Worm (Caenorhabditis elegans) whole organism, L3 larva: ENCODE data around the gene arx-3.

Source experiments
- R02D3.7 ChIP-seq: fragments of 150-350 bp; optimal IDR thresholded peaks from 2 replicates; lab custom pipeline; 2014; ENCODE audit warnings: missing biosample characterization, missing genetic modification characterization
- ZK546.5 ChIP-seq: sonication (generic microtip); optimal IDR thresholded peaks from 2 replicates; lab custom pipeline; 2017; ENCODE audit warnings: missing biosample characterization, missing genetic modification characterization
- aly-2 ChIP-seq: fragments of 150-350 bp; optimal IDR thresholded peaks from 2 replicates; lab custom pipeline; 2014; ENCODE audit warnings: missing biosample characterization, missing genetic modification characterization
- ama-1 ChIP-seq: fragments of 150-350 bp; optimal IDR thresholded peaks from 2 replicates; lab custom pipeline; 2018
- ceh-28 ChIP-seq: fragments of 150-350 bp; optimal IDR thresholded peaks from 2 replicates; lab custom pipeline; 2014; ENCODE audit warnings: missing biosample characterization, missing genetic modification reagents, missing genetic modification characterization
- ceh-82 ChIP-seq: fragments of 150-350 bp; optimal IDR thresholded peaks from 2 replicates; lab custom pipeline; 2014; ENCODE audit warnings: missing biosample characterization, missing genetic modification characterization
- ceh-9 ChIP-seq: sonication (generic microtip); optimal IDR thresholded peaks from 2 replicates; lab custom pipeline; 2018; ENCODE audit warnings: missing biosample characterization, missing genetic modification characterization
- daf-12 ChIP-seq: fragments of 150-350 bp; optimal IDR thresholded peaks from 2 replicates; lab custom pipeline; 2014; ENCODE audit warnings: missing biosample characterization, missing genetic modification reagents, missing genetic modification characterization
- egl-27 ChIP-seq: sonication (generic microtip); optimal IDR thresholded peaks from 4 replicates; lab custom pipeline; 2017; ENCODE audit warnings: missing biosample characterization, missing genetic modification reagents, missing genetic modification characterization
- egl-5 ChIP-seq: fragments of 150-350 bp; optimal IDR thresholded peaks from 2 replicates; lab custom pipeline; 2017; ENCODE audit warnings: missing biosample characterization, missing genetic modification reagents, missing genetic modification characterization, inconsistent platforms
- elt-2 ChIP-seq: sonication (generic microtip); optimal IDR thresholded peaks from 2 replicates; lab custom pipeline; 2016; ENCODE audit warnings: missing genetic modification reagents, mild to moderate bottlenecking, missing genetic modification characterization, missing compliant biosample characterization
- elt-3 ChIP-seq, 3 experiments: fragments of 150-350 bp in 1 of 3; sonication (generic microtip) in 2 of 3; optimal IDR thresholded peaks; 2 replicates in 2 of 3; 4 replicates in 1 of 3; lab custom pipeline; 2014 to 2017; ENCODE audit warnings: missing biosample characterization in 3 of 3, missing genetic modification characterization in 3 of 3
- eor-1 ChIP-seq, 2 experiments: fragments of 150-350 bp; optimal IDR thresholded peaks; 2 replicates each; lab custom pipeline; 2014 to 2018; ENCODE audit warnings: missing biosample characterization in 2 of 2, missing genetic modification characterization in 2 of 2
- fkh-10 ChIP-seq: sonication (generic microtip); optimal IDR thresholded peaks from 2 replicates; lab custom pipeline; 2017; ENCODE audit warnings: missing biosample characterization, missing genetic modification reagents, missing genetic modification characterization
- fkh-2 ChIP-seq: fragments of 150-350 bp; optimal IDR thresholded peaks from 2 replicates; lab custom pipeline; 2014; ENCODE audit warnings: missing biosample characterization, missing genetic modification reagents, missing genetic modification characterization
- hmg-11 ChIP-seq: sonication (generic microtip); optimal IDR thresholded peaks from 2 replicates; lab custom pipeline; 2016; ENCODE audit warnings: missing genetic modification characterization, missing compliant biosample characterization
- jun-1 ChIP-seq: fragments of 150-350 bp; optimal IDR thresholded peaks from 2 replicates; lab custom pipeline; 2014; ENCODE audit warnings: missing biosample characterization, missing genetic modification reagents, missing genetic modification characterization
- lin-15B ChIP-seq: fragments of 150-350 bp; optimal IDR thresholded peaks from 2 replicates; lab custom pipeline; 2014; ENCODE audit warnings: missing biosample characterization, missing genetic modification characterization
- lin-39 ChIP-seq: fragments of 150-350 bp; optimal IDR thresholded peaks from 2 replicates; lab custom pipeline; 2018; ENCODE audit warnings: missing biosample characterization, missing genetic modification reagents, missing genetic modification characterization
- lsy-12 ChIP-seq: sonication (generic microtip); optimal IDR thresholded peaks from 2 replicates; lab custom pipeline; 2016; ENCODE audit warnings: mild to moderate bottlenecking, missing genetic modification characterization, missing compliant biosample characterization
- mdl-1 ChIP-seq: fragments of 150-350 bp; optimal IDR thresholded peaks from 2 replicates; lab custom pipeline; 2014; ENCODE audit warnings: missing biosample characterization, missing genetic modification characterization
- nfya-1 ChIP-seq: sonication (generic microtip); optimal IDR thresholded peaks from 2 replicates; lab custom pipeline; 2017; ENCODE audit warnings: missing genetic modification characterization, mild to moderate bottlenecking, missing compliant biosample characterization, antibody characterized with exemption, moderate library complexity; ENCODE audit not compliant: insufficient read depth
- nhr-11 ChIP-seq: fragments of 150-350 bp; optimal IDR thresholded peaks from 2 replicates; lab custom pipeline; 2014; ENCODE audit warnings: missing biosample characterization, missing genetic modification characterization
- nhr-12 ChIP-seq: fragments of 150-350 bp; optimal IDR thresholded peaks from 2 replicates; lab custom pipeline; 2014; ENCODE audit warnings: missing biosample characterization, missing genetic modification characterization
- nhr-23 ChIP-seq: fragments of 150-350 bp; optimal IDR thresholded peaks from 2 replicates; lab custom pipeline; 2014; ENCODE audit warnings: missing biosample characterization, missing genetic modification reagents, missing genetic modification characterization
- nhr-237 ChIP-seq: fragments of 150-350 bp; optimal IDR thresholded peaks from 2 replicates; lab custom pipeline; 2014; ENCODE audit warnings: missing biosample characterization, missing genetic modification characterization
- nhr-25 ChIP-seq: sonication (generic microtip); optimal IDR thresholded peaks from 2 replicates; lab custom pipeline; 2017; ENCODE audit warnings: missing biosample characterization, missing genetic modification characterization
- nhr-43 ChIP-seq: sonication (generic microtip); optimal IDR thresholded peaks from 2 replicates; lab custom pipeline; 2016; ENCODE audit warnings: mild to moderate bottlenecking, missing genetic modification characterization, missing compliant biosample characterization; ENCODE audit not compliant: poor library complexity, severe bottlenecking
- nhr-76 ChIP-seq: fragments of 150-350 bp; sonication (generic microtip); optimal IDR thresholded peaks from 5 replicates; lab custom pipeline; 2014; ENCODE audit warnings: missing biosample characterization, missing genetic modification characterization
- pha-4 ChIP-seq: fragments of 150-350 bp; optimal IDR thresholded peaks from 2 replicates; lab custom pipeline; 2014; ENCODE audit warnings: missing biosample characterization, missing genetic modification reagents, missing genetic modification characterization
- pqm-1 ChIP-seq: fragments of 150-350 bp; optimal IDR thresholded peaks from 2 replicates; lab custom pipeline; 2017; ENCODE audit warnings: missing biosample characterization, missing genetic modification characterization, inconsistent platforms
- sea-2 ChIP-seq: fragments of 150-350 bp; sonication (generic microtip); optimal IDR thresholded peaks from 4 replicates; lab custom pipeline; 2014; ENCODE audit warnings: missing biosample characterization, missing genetic modification reagents, missing genetic modification characterization
- skn-1 ChIP-seq: fragments of 150-350 bp; optimal IDR thresholded peaks from 2 replicates; lab custom pipeline; 2014; ENCODE audit warnings: missing biosample characterization, missing genetic modification characterization
- snpc-4 ChIP-seq: fragments of 150-350 bp; optimal IDR thresholded peaks from 2 replicates; lab custom pipeline; 2014; ENCODE audit warnings: missing biosample characterization, missing genetic modification characterization
- tbx-2 ChIP-seq: sonication (generic microtip); optimal IDR thresholded peaks from 2 replicates; lab custom pipeline; 2016; ENCODE audit warnings: mild to moderate bottlenecking, missing genetic modification characterization, missing compliant biosample characterization
- unc-62 ChIP-seq: fragments of 150-350 bp; sonication (generic microtip); optimal IDR thresholded peaks from 4 replicates; lab custom pipeline; 2014; ENCODE audit warnings: missing biosample characterization, missing genetic modification reagents, missing genetic modification characterization
- zag-1 ChIP-seq: fragments of 150-350 bp; optimal IDR thresholded peaks from 2 replicates; lab custom pipeline; 2014; ENCODE audit warnings: missing biosample characterization, missing genetic modification characterization
- ztf-11 ChIP-seq: fragments of 150-350 bp; optimal IDR thresholded peaks from 2 replicates; lab custom pipeline; 2014; ENCODE audit warnings: missing biosample characterization, missing genetic modification characterization
- ztf-4 ChIP-seq: fragments of 150-350 bp; optimal IDR thresholded peaks from 2 replicates; lab custom pipeline; 2014; ENCODE audit warnings: missing biosample characterization, missing genetic modification characterization

Gene arx-3

DNA sequence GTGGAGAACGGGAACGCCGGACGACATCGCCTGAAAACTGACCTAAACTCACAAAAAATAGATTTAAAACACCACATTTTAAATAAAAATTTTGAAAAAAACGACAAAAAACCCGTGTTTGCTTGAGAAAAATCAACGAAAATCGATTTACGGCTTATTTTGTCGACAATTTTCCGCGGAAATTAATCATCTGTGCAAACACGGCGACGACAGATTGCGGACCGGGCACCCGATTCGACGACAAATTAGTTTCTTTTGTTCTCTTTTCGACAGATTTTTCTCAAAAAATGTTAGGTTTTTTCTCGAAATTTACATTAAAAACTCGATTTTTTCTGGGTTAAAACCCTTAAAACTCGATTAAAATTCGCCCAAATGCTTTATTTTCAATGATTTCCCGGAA lies at the start of gene arx-3:
Gene arx-3 (minus strand): TSS at position 30 of the 400 bp plus-strand sequence.
- TF ChIP-seq nhr-11 (tag; lab: Kevin White, UChicago) (no peak), nhr-25 (tag; lab: Kevin White, UChicago) (no peak), hmg-11 (no peak), ceh-28 (tag; lab: Kevin White, UChicago) (peak; percentile 41), nfya-1 (peak; percentile 72), pha-4 (tag; lab: Kevin White, UChicago) (peak; percentile 50), ceh-82 (tag; lab: Kevin White, UChicago) (no peak), egl-5 (tag; lab: Kevin White, UChicago) (peak; percentile 31), pqm-1 (tag; lab: Kevin White, UChicago) (peak; percentile 26), lin-15B (tag; lab: Kevin White, UChicago) (peak; percentile 37), ZK546.5 (tag; lab: Kevin White, UChicago) (no peak), lsy-12 (tag; lab: Kevin White, UChicago) (no peak), nhr-23 (tag; lab: Kevin White, UChicago) (peak; percentile 10)
- TF ChIP-seq, all 47 proteins: peak for 7

DNA sequence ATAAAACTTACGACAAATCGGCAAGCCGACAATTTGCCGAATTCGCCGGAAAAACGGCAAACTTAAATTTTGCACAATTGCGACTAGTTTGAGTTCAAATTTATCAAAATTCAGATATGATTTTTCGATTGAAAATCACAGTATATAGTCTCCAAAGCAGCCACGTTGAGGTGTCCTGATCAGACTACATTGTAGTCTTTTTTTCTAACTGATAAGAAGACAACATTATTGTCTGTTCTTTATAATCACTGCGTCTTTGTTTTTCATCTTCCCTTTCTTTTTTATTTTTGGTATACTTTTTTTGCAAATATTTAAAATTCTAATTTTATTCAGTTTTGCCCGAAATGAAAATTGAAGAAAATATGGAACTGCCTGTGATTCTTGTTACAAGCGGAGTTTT lies 49.2 kb upstream of the arx-3 start, which contains the start of the genes cest-12 and lonp-2:
Gene cest-12 (minus strand): TSS at position 101 of the 400 bp plus-strand sequence.
Gene lonp-2 (plus strand): TSS at position 334 of the 400 bp plus-strand sequence.
- TF ChIP-seq elt-2 (tag; lab: Kevin White, UChicago) (peak; percentile 19), ztf-11 (tag; lab: Kevin White, UChicago) (no peak), nhr-237 (tag; lab: Kevin White, UChicago) (no peak), skn-1 (no peak), sea-2 (GFP tag; lab: Kevin White, UChicago) (no peak)

DNA sequence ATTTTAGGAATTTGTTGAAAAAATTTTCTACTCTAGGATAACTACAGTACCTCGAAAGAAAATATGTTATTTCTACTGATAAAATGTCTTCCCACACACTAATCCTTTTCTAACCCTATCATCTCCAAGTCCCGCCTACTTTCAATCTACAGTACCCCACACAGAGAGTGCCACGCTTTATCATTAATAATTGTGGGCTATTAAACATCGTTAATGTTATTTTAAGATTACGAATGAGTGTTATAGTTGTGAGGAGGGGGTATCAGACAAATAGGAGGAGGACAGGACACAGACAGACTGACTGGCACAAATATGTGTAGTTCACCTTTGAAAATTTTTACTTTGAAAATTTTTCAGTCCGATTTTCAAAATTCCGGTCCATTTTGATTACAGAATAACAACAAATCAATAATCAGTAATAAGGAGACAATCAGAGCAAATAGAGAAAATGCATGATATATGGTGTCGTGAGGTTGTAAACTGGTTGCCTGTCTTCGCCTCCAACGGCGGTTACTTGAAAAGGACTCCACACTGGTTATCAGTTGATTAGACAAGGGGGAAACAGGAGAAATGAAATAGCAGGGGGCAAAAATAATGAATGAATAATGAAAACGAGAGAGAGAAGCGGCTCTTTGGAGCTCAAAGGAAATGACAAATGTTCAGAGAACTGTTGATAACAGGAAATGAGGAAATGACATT lies 36.0 kb upstream of the arx-3 start:
- TF ChIP-seq elt-2 (tag; lab: Kevin White, UChicago) = peak; percentile 69
- peak; percentile 30 for TF ChIP-seq nfya-1
- no peak for TF ChIP-seq aly-2 (tag; lab: Kevin White, UChicago)

DNA sequence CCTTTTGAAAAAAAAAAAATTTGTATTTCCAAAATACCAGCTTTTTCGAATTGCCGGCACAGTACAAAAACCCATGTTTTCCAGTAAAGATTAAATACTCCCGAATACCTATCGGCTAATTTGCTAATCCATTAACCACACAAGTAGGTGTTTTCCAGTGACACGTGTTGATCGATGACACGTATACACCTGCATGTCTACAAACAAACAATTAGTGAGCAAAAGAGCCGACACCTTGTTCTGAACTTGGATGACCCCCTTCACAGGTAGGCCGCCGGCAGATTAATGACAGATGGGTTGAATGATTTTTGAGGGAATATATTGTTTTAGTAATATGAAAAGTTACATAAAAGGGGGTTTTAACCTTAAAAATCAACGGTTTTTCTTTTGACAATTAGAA lies 34.3 kb upstream of the arx-3 start:
- TF ChIP-seq ceh-28 (tag; lab: Kevin White, UChicago) = no peak

DNA sequence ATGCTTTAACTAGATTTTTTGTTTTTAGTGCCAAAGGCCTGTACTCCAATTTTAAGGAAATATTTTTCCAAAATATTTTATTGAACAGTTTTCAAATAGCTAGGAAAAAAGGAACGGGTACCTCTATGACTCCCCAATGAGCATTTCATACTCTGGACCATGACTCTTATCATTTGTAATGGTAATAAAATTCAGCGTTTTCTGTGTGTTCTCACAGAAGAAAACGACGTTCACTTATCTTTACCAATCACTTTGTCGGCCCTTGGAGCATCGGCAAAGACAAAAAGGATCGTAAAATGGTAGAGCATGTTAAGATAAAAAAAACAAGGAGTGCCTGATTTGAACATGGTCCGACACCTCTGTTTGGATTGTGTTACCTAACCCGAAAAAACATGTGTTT lies 29.3 kb upstream of the arx-3 start:
- no peak for TF ChIP-seq elt-3 (tag; optimal IDR thresholded peaks at IDR 0.05; lab: Kevin White, UChicago)
- peak; percentile 19 for TF ChIP-seq elt-2 (tag; lab: Kevin White, UChicago)

DNA sequence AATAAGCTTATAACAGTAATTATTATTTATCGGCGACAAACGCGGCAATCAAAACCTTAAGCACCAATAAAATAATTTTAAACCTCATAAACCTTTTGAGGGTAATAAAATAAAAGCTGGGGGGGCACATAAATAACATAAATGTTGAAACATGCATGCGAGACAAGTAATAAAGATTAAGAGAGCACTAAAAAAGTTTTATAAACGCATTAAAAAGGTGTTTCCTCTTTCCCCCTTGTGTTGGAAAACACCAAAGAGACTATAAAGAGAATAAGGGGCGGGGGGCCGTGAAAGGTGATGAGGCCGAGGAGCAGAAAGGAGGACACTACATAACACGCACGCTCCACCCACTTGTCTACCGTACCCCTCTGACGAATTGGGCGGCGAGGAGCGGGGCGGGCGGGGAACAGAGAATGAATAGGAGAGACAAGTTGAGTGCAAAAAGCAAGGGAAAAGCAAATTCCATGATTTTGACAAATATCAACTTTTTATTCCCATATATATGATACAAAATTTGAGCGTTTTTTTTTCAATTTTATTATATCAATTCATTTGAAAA lies 26.6 kb upstream of the arx-3 start:
- TF ChIP-seq nhr-43 = no peak
- TF ChIP-seq nhr-25 (tag; lab: Kevin White, UChicago) = no peak
- no peak for TF ChIP-seq hmg-11
- TF ChIP-seq nhr-237 (tag; lab: Kevin White, UChicago) = no peak
- TF ChIP-seq egl-27 (tag; lab: Kevin White, UChicago) = no peak
- no peak for TF ChIP-seq ama-1 (lab: Kevin White, UChicago)
- TF ChIP-seq jun-1 (tag; lab: Kevin White, UChicago) = no peak
- peak; percentile 65 for TF ChIP-seq elt-2 (tag; lab: Kevin White, UChicago)
- TF ChIP-seq lsy-12 (tag; lab: Kevin White, UChicago) = peak; percentile 6
- TF ChIP-seq nhr-12 (tag; lab: Kevin White, UChicago) = no peak
- no peak for TF ChIP-seq elt-3 (tag; optimal IDR thresholded peaks at IDR 0.05; lab: Kevin White, UChicago)
- no peak for TF ChIP-seq unc-62 (GFP tag; lab: Kevin White, UChicago)
- TF ChIP-seq ztf-4 (tag; lab: Kevin White, UChicago) = no peak
- TF ChIP-seq zag-1 = no peak
- TF ChIP-seq ZK546.5 (tag; lab: Kevin White, UChicago) = no peak
- no peak for TF ChIP-seq nhr-76 (tag; lab: Kevin White, UChicago)
- no peak for TF ChIP-seq snpc-4 (tag; lab: Kevin White, UChicago)
- no peak for TF ChIP-seq R02D3.7 (tag; lab: Kevin White, UChicago)
- TF ChIP-seq nfya-1 = peak; percentile 98
- TF ChIP-seq daf-12 (tag; lab: Kevin White, UChicago) = no peak
- TF ChIP-seq lin-39 (tag; lab: Kevin White, UChicago) = no peak
- no peak for TF ChIP-seq tbx-2 (tag; lab: Kevin White, UChicago)
- TF ChIP-seq pqm-1 (tag; lab: Kevin White, UChicago) = peak; percentile 30
- TF ChIP-seq ceh-9 (tag; lab: Kevin White, UChicago) = no peak
- TF ChIP-seq fkh-2 (tag; lab: Kevin White, UChicago) = no peak
- TF ChIP-seq mdl-1 (tag; lab: Kevin White, UChicago) = no peak
- TF ChIP-seq nhr-23 (tag; lab: Kevin White, UChicago) = no peak
- no peak for TF ChIP-seq skn-1
- no peak for TF ChIP-seq fkh-10 (GFP tag; lab: Kevin White, UChicago)
- no peak for TF ChIP-seq nhr-11 (tag; lab: Kevin White, UChicago)
- TF ChIP-seq eor-1 (tag; optimal IDR thresholded peaks at IDR 0.05; lab: Kevin White, UChicago) = no peak
